Fruit fly (Drosophila melanogaster) whole organism, embryonic: ENCODE measurements around the gene Rab8.

Source experiments
- Aef1 ChIP-seq: fragments of 200-800 bp; sonication (Bioruptor generic); IDR thresholded peaks from 3 replicates; pipeline ENCODE4 v1.3.6; 2022; ENCODE audit warnings: missing biosample characterization, missing genetic modification characterization
- BEAF-32 ChIP-seq: fragments of 200-800 bp; sonication (Bioruptor generic); optimal IDR thresholded peaks from 3 replicates; lab custom pipeline; 2017; ENCODE audit warnings: missing biosample characterization, missing genetic modification characterization, mild to moderate bottlenecking, moderate library complexity, missing genetic modification reagents
- CG10431 ChIP-seq: fragments of 200-800 bp; sonication (Bioruptor generic); optimal IDR thresholded peaks from 3 replicates; lab custom pipeline; 2018; ENCODE audit warnings: missing biosample characterization, mild to moderate bottlenecking, missing genetic modification characterization
- CG10654 ChIP-seq: fragments of 200-800 bp; sonication (Bioruptor generic); optimal IDR thresholded peaks from 2 replicates; lab custom pipeline; 2016; ENCODE audit warnings: missing biosample characterization, missing genetic modification characterization
- CG11247 ChIP-seq: fragments of 200-800 bp; sonication (Bioruptor generic); IDR thresholded peaks from 2 replicates; pipeline ENCODE4 v1.3.6; 2022; ENCODE audit warnings: missing biosample characterization, missing genetic modification characterization
- CG11560 ChIP-seq: fragments of 200-800 bp; sonication (Bioruptor generic); IDR thresholded peaks from 3 replicates; pipeline ENCODE4 v1.3.6; 2022; ENCODE audit warnings: missing biosample characterization, missing genetic modification characterization
- CG12071 ChIP-seq: fragments of 200-800 bp; sonication (Bioruptor generic); optimal IDR thresholded peaks from 3 replicates; lab custom pipeline; 2018; ENCODE audit warnings: missing biosample characterization, mild to moderate bottlenecking, missing genetic modification characterization
- CG13296 ChIP-seq: fragments of 200-800 bp; sonication (Bioruptor generic); optimal IDR thresholded peaks from 3 replicates; lab custom pipeline; 2018; ENCODE audit warnings: missing biosample characterization, mild to moderate bottlenecking, missing genetic modification characterization
- CG16863 ChIP-seq: fragments of 200-800 bp; sonication (Bioruptor generic); optimal IDR thresholded peaks from 3 replicates; lab custom pipeline; 2016; ENCODE audit warnings: missing biosample characterization, missing genetic modification characterization
- CG17829 ChIP-seq: fragments of 200-800 bp; optimal IDR thresholded peaks from 2 replicates; lab custom pipeline; 2019; ENCODE audit warnings: missing biosample characterization, mild to moderate bottlenecking, missing genetic modification characterization, moderate library complexity
- CG4360 ChIP-seq: fragments of 200-800 bp; sonication (Bioruptor generic); IDR thresholded peaks from 2 replicates; pipeline ENCODE4 v1.3.6; 2022; ENCODE audit warnings: missing biosample characterization, missing genetic modification characterization
- CG5953 ChIP-seq: fragments of 200-800 bp; sonication (Bioruptor generic); IDR thresholded peaks from 2 replicates; pipeline ENCODE4 v1.3.6; 2022; ENCODE audit warnings: missing biosample characterization, missing genetic modification characterization
- CG7928 ChIP-seq: fragments of 200-800 bp; sonication (Bioruptor generic); optimal IDR thresholded peaks from 2 replicates; lab custom pipeline; 2017; ENCODE audit warnings: missing biosample characterization, mild to moderate bottlenecking, missing genetic modification characterization
- CG7963 ChIP-seq: fragments of 200-800 bp; sonication (Bioruptor generic); IDR thresholded peaks from 3 replicates; pipeline ENCODE4 v1.3.6; 2022; ENCODE audit warnings: missing biosample characterization, missing genetic modification characterization; ENCODE audit not compliant: partially characterized antibody
- Chrac-16 ChIP-seq: fragments of 200-800 bp; sonication (Bioruptor generic); optimal IDR thresholded peaks from 3 replicates; lab custom pipeline; 2016; ENCODE audit warnings: missing biosample characterization, missing genetic modification characterization
- Dll ChIP-seq: fragments of 200-800 bp; sonication (Bioruptor generic); IDR thresholded peaks from 4 replicates; pipeline ENCODE4 v1.3.6; 2022; ENCODE audit warnings: missing biosample characterization, missing genetic modification characterization; ENCODE audit not compliant: partially characterized antibody
- Doc3 ChIP-seq: fragments of 200-800 bp; sonication (Bioruptor generic); IDR thresholded peaks from 3 replicates; pipeline ENCODE4 v1.3.6; 2022; ENCODE audit warnings: missing biosample characterization, missing genetic modification characterization; ENCODE audit not compliant: partially characterized antibody
- H2.0 ChIP-seq: fragments of 200-800 bp; sonication (Bioruptor generic); IDR thresholded peaks from 2 replicates; pipeline ENCODE4 v1.3.6; 2022; ENCODE audit warnings: missing biosample characterization, missing genetic modification characterization
- MESR4 ChIP-seq: fragments of 200-800 bp; sonication (Bioruptor generic); optimal IDR thresholded peaks from 2 replicates; lab custom pipeline; 2018; ENCODE audit warnings: missing biosample characterization, mild to moderate bottlenecking, missing genetic modification characterization, moderate library complexity
- Max ChIP-seq: fragments of 200-800 bp; sonication (Bioruptor generic); optimal IDR thresholded peaks from 2 replicates; lab custom pipeline; 2016; ENCODE audit warnings: missing biosample characterization, mild to moderate bottlenecking, missing genetic modification characterization
- Nf-YB ChIP-seq: fragments of 200-800 bp; sonication (Bioruptor generic); optimal IDR thresholded peaks from 3 replicates; lab custom pipeline; 2019; ENCODE audit warnings: missing biosample characterization, mild to moderate bottlenecking, missing genetic modification characterization, moderate library complexity
- Poxn ChIP-seq: fragments of 200-800 bp; sonication (Bioruptor generic); IDR thresholded peaks from 2 replicates; pipeline ENCODE4 v1.3.6; 2022; ENCODE audit warnings: missing biosample characterization, missing genetic modification characterization
- Ptx1 ChIP-seq: fragments of 200-800 bp; sonication (Bioruptor generic); IDR thresholded peaks from 2 replicates; pipeline ENCODE4 v1.3.6; 2022; ENCODE audit warnings: missing biosample characterization, missing genetic modification characterization
- Rfx ChIP-seq: fragments of 200-800 bp; sonication (Bioruptor generic); IDR thresholded peaks from 2 replicates; pipeline ENCODE4 v1.3.6; 2022; ENCODE audit warnings: missing biosample characterization, missing genetic modification characterization
- Sry-β ChIP-seq: fragments of 200-800 bp; sonication (Bioruptor generic); optimal IDR thresholded peaks from 2 replicates; lab custom pipeline; 2018; ENCODE audit warnings: missing biosample characterization, mild to moderate bottlenecking, missing genetic modification characterization, moderate library complexity
- Trl ChIP-seq, 3 experiments: fragments of >200 bp in 2 of 3; fragments of 200-800 bp in 1 of 3; sonication (Bioruptor generic) in 1 of 3; optimal IDR thresholded peaks; 2 replicates in 1 of 3; 3 replicates in 2 of 3; lab custom pipeline; 2016 to 2017; ENCODE audit warnings: missing biosample characterization in 1 of 3, missing genetic modification characterization in 1 of 3
- al ChIP-seq: fragments of 200-800 bp; sonication (Bioruptor generic); IDR thresholded peaks from 2 replicates; pipeline ENCODE4 v1.3.6; 2022; ENCODE audit warnings: missing biosample characterization, missing genetic modification characterization
- crol ChIP-seq: fragments of 200-800 bp; sonication (Bioruptor generic); IDR thresholded peaks from 2 replicates; pipeline ENCODE4 v1.3.6; 2022; ENCODE audit warnings: missing biosample characterization, missing genetic modification characterization
- crp ChIP-seq, 2 experiments: fragments of 200-800 bp; sonication (Bioruptor generic); optimal IDR thresholded peaks; 2 replicates in 1 of 2; 3 replicates in 1 of 2; lab custom pipeline; 2017; ENCODE audit warnings: missing biosample characterization in 2 of 2, missing genetic modification characterization in 2 of 2, mild to moderate bottlenecking in 1 of 2, moderate library complexity in 1 of 2
- dm ChIP-seq: fragments of 200-800 bp; sonication (Bioruptor generic); optimal IDR thresholded peaks from 3 replicates; lab custom pipeline; 2016; ENCODE audit warnings: missing biosample characterization, missing genetic modification characterization
- dpn ChIP-seq, 2 experiments: fragments of 200-800 bp; sonication (Bioruptor generic); optimal IDR thresholded peaks; 3 replicates each; lab custom pipeline; 2016; ENCODE audit warnings: missing biosample characterization in 2 of 2, missing genetic modification characterization in 2 of 2
- grau ChIP-seq: fragments of 200-800 bp; optimal IDR thresholded peaks from 3 replicates; lab custom pipeline; 2019; ENCODE audit warnings: missing biosample characterization, mild to moderate bottlenecking, missing genetic modification characterization, moderate library complexity
- gsb ChIP-seq: fragments of 200-800 bp; sonication (Bioruptor generic); IDR thresholded peaks from 2 replicates; pipeline ENCODE4 v1.3.6; 2022; ENCODE audit warnings: missing biosample characterization, missing genetic modification characterization
- kah ChIP-seq: fragments of 200-800 bp; sonication (Bioruptor generic); optimal IDR thresholded peaks from 2 replicates; lab custom pipeline; 2018; ENCODE audit warnings: missing biosample characterization, mild to moderate bottlenecking, missing genetic modification characterization
- knrl ChIP-seq: fragments of 200-800 bp; sonication (Bioruptor generic); IDR thresholded peaks from 3 replicates; pipeline ENCODE4 v1.3.6; 2022; ENCODE audit warnings: missing biosample characterization, missing genetic modification characterization; ENCODE audit not compliant: partially characterized antibody
- lbe ChIP-seq: fragments of 200-800 bp; sonication (Bioruptor generic); optimal IDR thresholded peaks from 2 replicates; lab custom pipeline; 2016; ENCODE audit warnings: missing biosample characterization, mild to moderate bottlenecking, missing genetic modification characterization
- mirr ChIP-seq: fragments of 200-800 bp; sonication (Bioruptor generic); optimal IDR thresholded peaks from 3 replicates; lab custom pipeline; 2018; ENCODE audit warnings: missing biosample characterization, mild to moderate bottlenecking, missing genetic modification characterization
- mld ChIP-seq: fragments of 200-800 bp; sonication (Bioruptor generic); IDR thresholded peaks from 3 replicates; pipeline ENCODE4 v1.3.6; 2022; ENCODE audit warnings: missing biosample characterization, missing genetic modification characterization; ENCODE audit not compliant: partially characterized antibody
- nerfin-2 ChIP-seq: fragments of 200-800 bp; sonication (Bioruptor generic); IDR thresholded peaks from 2 replicates; pipeline ENCODE4 v1.3.6; 2022; ENCODE audit warnings: missing biosample characterization, missing genetic modification characterization; ENCODE audit not compliant: partially characterized antibody
- run ChIP-seq: fragments of 200-800 bp; sonication (Bioruptor generic); optimal IDR thresholded peaks from 3 replicates; lab custom pipeline; 2018; ENCODE audit warnings: missing biosample characterization, mild to moderate bottlenecking, missing genetic modification characterization
- sc ChIP-seq, 3 experiments: fragments of >200 bp in 2 of 3; fragments of 200-800 bp in 1 of 3; sonication (Bioruptor generic) in 1 of 3; optimal IDR thresholded peaks; 2 replicates in 2 of 3; 3 replicates in 1 of 3; lab custom pipeline; 2017; ENCODE audit warnings: mild to moderate bottlenecking in 1 of 3, missing biosample characterization in 1 of 3, missing genetic modification characterization in 1 of 3, missing genetic modification reagents in 1 of 3
- sim ChIP-seq: fragments of 200-800 bp; sonication (Bioruptor generic); IDR thresholded peaks from 2 replicates; pipeline ENCODE4 v1.3.6; 2022; ENCODE audit warnings: missing biosample characterization, missing genetic modification characterization
- slp2 ChIP-seq: fragments of 200-800 bp; sonication (Bioruptor generic); optimal IDR thresholded peaks from 2 replicates; lab custom pipeline; 2016; ENCODE audit warnings: missing biosample characterization, missing genetic modification characterization
- sr ChIP-seq: fragments of 200-800 bp; sonication (Bioruptor generic); IDR thresholded peaks from 3 replicates; pipeline ENCODE4 v1.3.6; 2022; ENCODE audit warnings: missing biosample characterization, missing genetic modification characterization
- ssp ChIP-seq: fragments of 200-800 bp; sonication (Bioruptor generic); IDR thresholded peaks from 2 replicates; pipeline ENCODE4 v1.3.6; 2022; ENCODE audit warnings: missing biosample characterization, missing genetic modification characterization
- tna ChIP-seq: fragments of 200-800 bp; sonication (Bioruptor generic); IDR thresholded peaks from 2 replicates; pipeline ENCODE4 v1.3.6; 2022; ENCODE audit warnings: missing biosample characterization, missing genetic modification characterization; ENCODE audit not compliant: partially characterized antibody
- zfh2 ChIP-seq: fragments of 200-800 bp; sonication (Bioruptor generic); optimal IDR thresholded peaks from 2 replicates; lab custom pipeline; 2016; ENCODE audit warnings: missing biosample characterization, missing genetic modification characterization

Rab8 gene

DNA sequence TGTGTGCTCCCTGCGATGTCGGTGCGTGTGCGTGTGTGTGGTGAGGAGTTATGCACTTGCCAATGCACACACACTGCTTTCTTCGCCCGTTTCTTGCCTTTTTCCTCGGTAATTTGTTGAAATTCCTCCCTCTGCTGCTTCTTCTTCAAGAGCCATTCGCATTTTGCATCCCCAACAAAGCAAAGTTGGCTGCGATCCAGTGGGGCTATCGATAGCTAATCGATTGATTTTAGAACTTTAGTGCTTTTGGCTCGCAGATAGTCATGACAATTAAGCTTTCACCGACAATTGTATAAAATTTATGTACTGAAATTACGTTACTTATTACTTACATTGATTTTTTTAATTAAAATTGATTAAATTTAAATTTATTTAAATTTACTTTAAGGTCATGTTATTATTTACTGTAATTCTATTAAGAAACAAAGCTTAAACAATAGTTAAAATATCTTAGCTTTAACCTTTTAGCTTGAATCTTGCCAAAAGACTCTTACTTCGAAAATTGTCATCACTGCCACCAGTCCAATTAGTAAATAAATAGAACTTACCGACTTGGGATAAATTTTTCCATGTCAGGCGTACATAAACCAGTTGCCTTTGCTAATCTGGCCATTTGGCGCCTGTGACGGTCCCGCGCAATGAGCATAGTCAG lies 36.6 kb downstream of the Rab8 start, which contains the start of the genes trc and CG32221 (continued):
- TF ChIP-seq mirr (GFP tag; lab: Kevin White, UChicago) (peak; percentile 66), dm (GFP tag; lab: Kevin White, UChicago) (no peak), Nf-YB (GFP tag; lab: Kevin White, UChicago) (peak; percentile 13), Chrac-16 (GFP tag; lab: Kevin White, UChicago) (peak; percentile 8), CG5953 (no peak), zfh2 (peak; percentile 34), Sry-β (GFP tag; lab: Kevin White, UChicago) (peak; percentile 90), kah (GFP tag; lab: Kevin White, UChicago) (peak; percentile 11), BEAF-32 (GFP tag; lab: Kevin White, UChicago) (peak; percentile 85), CG10654 (GFP tag; lab: Kevin White, UChicago) (peak; percentile 10), tna (GFP tag; lab: Robert Waterston, UW) (peak; percentile 36; the same call in 1 of the 2 replicates), Ptx1 (GFP tag; lab: Robert Waterston, UW) (peak; percentile 57), slp2 (no peak), crp (GFP tag; optimal IDR thresholded peaks at IDR 0.05; lab: Kevin White, UChicago) (peak in 1 of 2 experiments; percentile 19), MESR4 (GFP tag; lab: Kevin White, UChicago) (peak; percentile 89), al (GFP tag; lab: Robert Waterston, UW) (0 out of 2 replicates have a peak, but pooled peaks have one; percentile 33), ssp (GFP tag; lab: Robert Waterston, UW) (peak; percentile 19; the same call in 1 of the 2 replicates), CG11247 (GFP tag; lab: Robert Waterston, UW) (peak; percentile 61), mld (GFP tag; lab: Robert Waterston, UW) (peak; percentile 39; the same call in 1 of the 3 replicates), crol (no peak), dpn (GFP tag; optimal IDR thresholded peaks at IDR 0.05; lab: Kevin White, UChicago) (peak; percentile 19 to 43), nerfin-2 (GFP tag; lab: Robert Waterston, UW) (peak; percentile 46), CG17829 (peak; percentile 38), sc (optimal IDR thresholded peaks at IDR 0.05; lab: Kevin White, UChicago) (no peak), sc (GFP tag; optimal IDR thresholded peaks at IDR 0.05; lab: Kevin White, UChicago) (peak; percentile 20), CG7928 (GFP tag; lab: Kevin White, UChicago) (no peak), Dll (GFP tag; lab: Robert Waterston, UW) (peak; percentile 67), Aef1 (GFP tag; lab: Robert Waterston, UW) (peak; percentile 49), CG13296 (GFP tag; lab: Kevin White, UChicago) (no peak), CG7963 (GFP tag; lab: Robert Waterston, UW) (peak; percentile 63; the same call in 2 of the 3 replicates), CG11560 (peak; percentile 82; the same call in 2 of the 3 replicates), Max (GFP tag; lab: Kevin White, UChicago) (peak; percentile 1)

DNA sequence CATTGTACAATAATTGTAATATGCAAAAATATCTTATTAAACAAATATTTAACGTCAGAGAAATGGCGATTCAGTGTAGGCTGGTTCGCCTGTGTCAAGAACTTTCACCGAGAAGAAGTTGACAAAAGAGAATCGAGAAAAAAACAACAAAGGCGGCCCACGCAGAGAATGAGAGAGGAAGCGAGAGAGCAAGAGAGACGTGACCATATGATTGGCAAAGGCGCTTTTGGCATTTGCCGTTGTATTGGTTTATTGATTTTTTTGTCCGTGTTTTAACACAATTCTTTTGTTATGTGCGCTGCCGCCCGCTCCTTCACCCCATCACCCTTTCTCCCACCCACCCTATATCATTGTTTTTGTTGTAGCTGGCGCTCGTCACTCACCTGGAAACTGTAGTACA lies 37.7 kb downstream of the Rab8 start:
- TF ChIP-seq crp (GFP tag; optimal IDR thresholded peaks at IDR 0.05; lab: Kevin White, UChicago): peak in 1 of 2 experiments; percentile 17
- TF ChIP-seq lbe (GFP tag; lab: Kevin White, UChicago): no peak
- no peak for TF ChIP-seq Rfx (GFP tag; lab: Robert Waterston, UW)
- no peak for TF ChIP-seq CG12071
- peak; percentile 81 for TF ChIP-seq sr
- no peak for TF ChIP-seq Poxn (GFP tag; lab: Robert Waterston, UW)
- TF ChIP-seq H2.0 (GFP tag; lab: Robert Waterston, UW): no peak
- TF ChIP-seq sim: peak; percentile 28; the same call in 1 of the 2 replicates
- TF ChIP-seq CG4360 (GFP tag; lab: Robert Waterston, UW): 0 out of 2 replicates have a peak, but pooled peaks have one; percentile 13
- peak; percentile 62 to 70 for TF ChIP-seq Trl (optimal IDR thresholded peaks at IDR 0.05; lab: Kevin White, UChicago)
- no peak for TF ChIP-seq Trl (GFP tag; optimal IDR thresholded peaks at IDR 0.05; lab: Kevin White, UChicago)
- TF ChIP-seq CG10431 (GFP tag; lab: Kevin White, UChicago): no peak
- TF ChIP-seq crol: peak; percentile 70
- no peak for TF ChIP-seq CG16863
- no peak for TF ChIP-seq gsb (GFP tag; lab: Robert Waterston, UW)
- no peak for TF ChIP-seq run (tag; lab: Kevin White, UChicago)
- TF ChIP-seq Nf-YB (GFP tag; lab: Kevin White, UChicago): no peak
- TF ChIP-seq grau (tag; lab: Kevin White, UChicago): peak; percentile 66
- no peak for TF ChIP-seq Doc3
- TF ChIP-seq knrl (GFP tag; lab: Robert Waterston, UW): no peak
